Fruit fly (Drosophila melanogaster) Kc167 (cell line): ENCODE data around the gene CG31097.

ENCODE experiments used
- Myc ChIP-seq: fragments of >200 bp; optimal IDR thresholded peaks from 2 replicates; lab custom pipeline; 2017; ENCODE audit warnings: missing external identifiers
- Sin3A ChIP-seq: fragments of >200 bp; optimal IDR thresholded peaks from 2 replicates; lab custom pipeline; 2018; ENCODE audit warnings: missing external identifiers
- h ChIP-seq: fragments of >200 bp; optimal IDR thresholded peaks from 3 replicates; lab custom pipeline; 2018; ENCODE audit warnings: missing external identifiers
- insv ChIP-seq: fragments of >200 bp; optimal IDR thresholded peaks from 3 replicates; lab custom pipeline; 2018; ENCODE audit warnings: missing external identifiers
- psq ChIP-seq: fragments of >200 bp; optimal IDR thresholded peaks from 2 replicates; lab custom pipeline; 2017; ENCODE audit warnings: missing external identifiers
- ttk ChIP-seq: sonication (Bioruptor generic); optimal IDR thresholded peaks from 2 replicates; lab custom pipeline; 2017; ENCODE audit warnings: missing external identifiers

- TF ChIP-seq h (no peak), Myc (lab: Kevin White, UChicago) (no peak), ttk (lab: Kevin White, UChicago) (no peak), psq (lab: Kevin White, UChicago) (no peak), Sin3A (lab: Kevin White, UChicago) (no peak), insv (lab: Kevin White, UChicago) (no peak)
Observed at dm6 chr3R:25265589-25266201, 31.9 kb downstream of the CG31097 start, which contains the start of the genes GlnRS and RIOK2.
